In the genomic region with DNA sequence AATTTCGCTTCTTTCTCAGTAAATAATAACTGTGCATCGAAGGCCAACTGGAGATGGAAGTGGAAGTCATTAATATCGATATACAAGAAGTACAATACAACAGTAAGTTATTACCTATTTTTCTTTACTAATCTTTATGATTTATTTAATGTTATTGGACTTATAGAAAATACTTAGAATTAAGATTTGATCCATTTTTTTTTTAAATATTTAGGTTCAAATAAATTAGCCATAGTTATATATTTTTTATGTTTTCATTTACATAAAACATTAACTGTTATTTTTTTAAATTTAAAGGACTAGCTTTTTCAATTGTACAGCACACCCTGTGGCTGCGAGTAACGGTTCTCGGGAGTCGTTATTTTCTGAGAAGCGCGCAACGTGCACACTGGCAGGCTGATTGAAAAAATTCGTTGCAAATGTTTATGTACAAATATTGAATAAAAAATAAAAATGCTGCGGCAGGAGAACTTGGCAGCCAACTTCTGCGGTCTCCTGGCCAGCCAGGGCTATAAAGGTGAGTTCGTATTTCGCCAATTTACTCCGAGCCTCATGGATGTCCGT, we compare ENCODE assay signal across 1 fruit fly cellular context.
A peak's percentile ranks its signal among the peaks of the same experiment; 100 is the strongest.
TF ChIP-seq lines count a peak whose summit lies in the region.

A gene (minus strand): TSS at position 51 of the 564 bp plus-strand sequence.
A gene (plus strand): TSS at position 368 of the 564 bp plus-strand sequence.

TF ChIP-seq in whole organism, embryonic, 481 proteins besides CTCF, POLR2A, EP300 and RAD21 (continued from another document):
- TF ChIP-seq CG2202 (tag; optimal IDR thresholded peaks at IDR 0.05; lab: Kevin White, UChicago): no peak
- no peak for TF ChIP-seq Usf (GFP tag; optimal IDR thresholded peaks at IDR 0.05; lab: Kevin White, UChicago)
- no peak for TF ChIP-seq CG17328 (GFP tag; IDR thresholded peaks at IDR 0.05; lab: Robert Waterston, UW)
- peak; percentile 32 for TF ChIP-seq CG12391 (tag; optimal IDR thresholded peaks at IDR 0.05; lab: Kevin White, UChicago)
- TF ChIP-seq CG11723 (GFP tag; optimal IDR thresholded peaks at IDR 0.05; lab: Kevin White, UChicago): no peak
- no peak for TF ChIP-seq wdn (GFP tag; IDR thresholded peaks at IDR 0.05; lab: Robert Waterston, UW)
- TF ChIP-seq stc (GFP tag; IDR thresholded peaks at IDR 0.05; lab: Robert Waterston, UW): no peak
- TF ChIP-seq CG18599 (GFP tag; optimal IDR thresholded peaks at IDR 0.05; lab: Kevin White, UChicago): no peak
- TF ChIP-seq CG33557 (GFP tag; optimal IDR thresholded peaks at IDR 0.05; lab: Kevin White, UChicago): no peak
- TF ChIP-seq jigr1 (GFP tag; IDR thresholded peaks at IDR 0.05; lab: Robert Waterston, UW): no peak
- TF ChIP-seq Hand (GFP tag; optimal IDR thresholded peaks at IDR 0.05; lab: Kevin White, UChicago): no peak
- TF ChIP-seq CG12219 (GFP tag; optimal IDR thresholded peaks at IDR 0.05; lab: Kevin White, UChicago): no peak
- TF ChIP-seq NC2β (GFP tag; optimal IDR thresholded peaks at IDR 0.05; lab: Kevin White, UChicago): no peak
- no peak for TF ChIP-seq vfl (GFP tag; optimal IDR thresholded peaks at IDR 0.05; lab: Kevin White, UChicago)
- TF ChIP-seq CG9876 (GFP tag; optimal IDR thresholded peaks at IDR 0.05; lab: Kevin White, UChicago): no peak
- TF ChIP-seq CG12659 (GFP tag; optimal IDR thresholded peaks at IDR 0.05; lab: Kevin White, UChicago): peak; percentile 49
- TF ChIP-seq sd (tag; optimal IDR thresholded peaks at IDR 0.05; lab: Kevin White, UChicago): no peak
- no peak for TF ChIP-seq klu (GFP tag; IDR thresholded peaks at IDR 0.05; lab: Robert Waterston, UW)
- peak; percentile 21 for TF ChIP-seq Max (GFP tag; optimal IDR thresholded peaks at IDR 0.05; lab: Kevin White, UChicago)
- TF ChIP-seq CG42726 (GFP tag; IDR thresholded peaks at IDR 0.05; lab: Robert Waterston, UW; ENCODE audit: partially characterized antibody): no peak
- TF ChIP-seq vvl (GFP tag; IDR thresholded peaks at IDR 0.05; lab: Robert Waterston, UW): no peak
- TF ChIP-seq CG30403 (GFP tag; optimal IDR thresholded peaks at IDR 0.05; lab: Kevin White, UChicago): no peak
- TF ChIP-seq Atf-2 (GFP tag; optimal IDR thresholded peaks at IDR 0.05; lab: Kevin White, UChicago): no peak
- no peak for TF ChIP-seq ham (GFP tag; IDR thresholded peaks at IDR 0.05; lab: Robert Waterston, UW)
- no peak for TF ChIP-seq CG34422 (GFP tag; IDR thresholded peaks at IDR 0.05; lab: Robert Waterston, UW)
- TF ChIP-seq CG8290 (GFP tag; optimal IDR thresholded peaks at IDR 0.05; lab: Kevin White, UChicago): no peak
- peak in 1 of 2 experiments; percentile 42 for TF ChIP-seq CG8290 (tag; optimal IDR thresholded peaks at IDR 0.05; lab: Kevin White, UChicago)
- TF ChIP-seq CG10462 (GFP tag; optimal IDR thresholded peaks at IDR 0.05; lab: Kevin White, UChicago): no peak
- TF ChIP-seq bcd (GFP tag; optimal IDR thresholded peaks at IDR 0.05; lab: Kevin White, UChicago): no peak
- TF ChIP-seq CG32532 (GFP tag; IDR thresholded peaks at IDR 0.05; lab: Robert Waterston, UW): no peak
- TF ChIP-seq CG10321 (GFP tag; IDR thresholded peaks at IDR 0.05; lab: Robert Waterston, UW): no peak
- TF ChIP-seq CG18476 (GFP tag; optimal IDR thresholded peaks at IDR 0.05; lab: Kevin White, UChicago): no peak
- TF ChIP-seq CG14667 (GFP tag; IDR thresholded peaks at IDR 0.05; lab: Robert Waterston, UW): no peak
- no peak for TF ChIP-seq sisA (GFP tag; IDR thresholded peaks at IDR 0.05; lab: Robert Waterston, UW)
- TF ChIP-seq CG6854 (GFP tag; optimal IDR thresholded peaks at IDR 0.05; lab: Kevin White, UChicago): no peak
- TF ChIP-seq psq (GFP tag; optimal IDR thresholded peaks at IDR 0.05; lab: Kevin White, UChicago): no peak
- no peak for TF ChIP-seq jumu (GFP tag; optimal IDR thresholded peaks at IDR 0.05; lab: Kevin White, UChicago)
- peak; percentile 9 for TF ChIP-seq CG17186 (GFP tag; optimal IDR thresholded peaks at IDR 0.05; lab: Kevin White, UChicago)
- no peak for TF ChIP-seq dmrt11E (tag; optimal IDR thresholded peaks at IDR 0.05; lab: Kevin White, UChicago)
- no peak for TF ChIP-seq Jarid2 (GFP tag; optimal IDR thresholded peaks at IDR 0.05; lab: Kevin White, UChicago)
- no peak for TF ChIP-seq fd102C (GFP tag; optimal IDR thresholded peaks at IDR 0.05; lab: Kevin White, UChicago)
- no peak for TF ChIP-seq mld (GFP tag; IDR thresholded peaks at IDR 0.05; lab: Robert Waterston, UW; ENCODE audit: partially characterized antibody)
- no peak for TF ChIP-seq CG6654 (GFP tag; optimal IDR thresholded peaks at IDR 0.05; lab: Kevin White, UChicago)
- TF ChIP-seq CG2199 (GFP tag; IDR thresholded peaks at IDR 0.05; lab: Robert Waterston, UW): no peak
- TF ChIP-seq CG8924 (tag; optimal IDR thresholded peaks at IDR 0.05; lab: Kevin White, UChicago): peak; percentile 12
- no peak for TF ChIP-seq CG31224 (GFP tag; IDR thresholded peaks at IDR 0.05; lab: Robert Waterston, UW)
- no peak for TF ChIP-seq CG8089 (GFP tag; optimal IDR thresholded peaks at IDR 0.05; lab: Kevin White, UChicago)
- TF ChIP-seq CG1832 (GFP tag; optimal IDR thresholded peaks at IDR 0.05; lab: Kevin White, UChicago): no peak
- no peak for TF ChIP-seq gcm2 (GFP tag; optimal IDR thresholded peaks at IDR 0.05; lab: Kevin White, UChicago)
- no peak for TF ChIP-seq Lpt (GFP tag; optimal IDR thresholded peaks at IDR 0.05; lab: Kevin White, UChicago)
- TF ChIP-seq trem (tag; optimal IDR thresholded peaks at IDR 0.05; lab: Kevin White, UChicago): peak; percentile 51
- TF ChIP-seq toy (GFP tag; IDR thresholded peaks at IDR 0.05; lab: Robert Waterston, UW): no peak
- no peak for TF ChIP-seq hth (optimal IDR thresholded peaks at IDR 0.05; lab: Kevin White, UChicago)
- no peak for TF ChIP-seq CG6813 (GFP tag; optimal IDR thresholded peaks at IDR 0.05; lab: Kevin White, UChicago)
- no peak for TF ChIP-seq mirr (GFP tag; optimal IDR thresholded peaks at IDR 0.05; lab: Kevin White, UChicago)
- no peak for TF ChIP-seq zf30C (GFP tag; optimal IDR thresholded peaks at IDR 0.05; lab: Kevin White, UChicago)
- no peak for TF ChIP-seq CG4328 (GFP tag; optimal IDR thresholded peaks at IDR 0.05; lab: Kevin White, UChicago)
- TF ChIP-seq Lim3 (GFP tag; IDR thresholded peaks at IDR 0.05; lab: Robert Waterston, UW): no peak
- peak; percentile 84 for TF ChIP-seq gfzf (GFP tag; optimal IDR thresholded peaks at IDR 0.05; lab: Kevin White, UChicago)
- peak; percentile 27; the same call in 1 of the 2 replicates for TF ChIP-seq Bgb (GFP tag; IDR thresholded peaks at IDR 0.05; lab: Robert Waterston, UW; ENCODE audit: partially characterized antibody)
- no peak for TF ChIP-seq slou (GFP tag; optimal IDR thresholded peaks at IDR 0.05; lab: Kevin White, UChicago)
- peak; percentile 15 for TF ChIP-seq Meics (GFP tag; optimal IDR thresholded peaks at IDR 0.05; lab: Kevin White, UChicago)
- TF ChIP-seq CG6175 (GFP tag; IDR thresholded peaks at IDR 0.05; lab: Robert Waterston, UW): no peak
- no peak for TF ChIP-seq CG14014 (GFP tag; IDR thresholded peaks at IDR 0.05; lab: Robert Waterston, UW)
- no peak for TF ChIP-seq Mad (GFP tag; optimal IDR thresholded peaks at IDR 0.05; lab: Kevin White, UChicago)
- no peak for TF ChIP-seq CG31365 (tag; optimal IDR thresholded peaks at IDR 0.05; lab: Kevin White, UChicago)
- TF ChIP-seq knrl (GFP tag; IDR thresholded peaks at IDR 0.05; lab: Robert Waterston, UW; ENCODE audit: partially characterized antibody): no peak
- TF ChIP-seq CHES-1-like (GFP tag; optimal IDR thresholded peaks at IDR 0.05; lab: Kevin White, UChicago): no peak
- TF ChIP-seq bsh (GFP tag; optimal IDR thresholded peaks at IDR 0.05; lab: Kevin White, UChicago): peak in 1 of 2 experiments; percentile 15
- no peak for TF ChIP-seq CG18764 (GFP tag; optimal IDR thresholded peaks at IDR 0.05; lab: Kevin White, UChicago)
- peak; percentile 53 for TF ChIP-seq Dp (GFP tag; optimal IDR thresholded peaks at IDR 0.05; lab: Kevin White, UChicago)
- TF ChIP-seq CG16815 (GFP tag; optimal IDR thresholded peaks at IDR 0.05; lab: Kevin White, UChicago): no peak
- no peak for TF ChIP-seq Rfx (GFP tag; IDR thresholded peaks at IDR 0.05; lab: Robert Waterston, UW)
- TF ChIP-seq Ets97D (GFP tag; optimal IDR thresholded peaks at IDR 0.05; lab: Kevin White, UChicago): peak; percentile 47
- no peak for TF ChIP-seq crc (GFP tag; optimal IDR thresholded peaks at IDR 0.05; lab: Kevin White, UChicago)
- TF ChIP-seq ssp (GFP tag; IDR thresholded peaks at IDR 0.05; lab: Robert Waterston, UW): no peak
